Worm (Caenorhabditis elegans) whole organism, young adult: ENCODE data around the gene gldi-8.

Source experiments
- B0035.1 ChIP-seq: sonication (generic microtip); optimal IDR thresholded peaks from 2 replicates; lab custom pipeline; 2016; ENCODE audit warnings: missing genetic modification characterization, mild to moderate bottlenecking, missing compliant biosample characterization, missing genotype, missing genetic modification reagents
- C06A6.2 ChIP-seq: fragments of 200-800 bp; sonication (Bioruptor generic); conservative IDR thresholded peaks from 2 replicates; pipeline ENCODE4 v1.3.6; 2022; ENCODE audit warnings: missing genetic modification characterization, missing compliant biosample characterization
- F22D6.2 ChIP-seq: sonication (generic microtip); optimal IDR thresholded peaks from 2 replicates; lab custom pipeline; 2016; ENCODE audit warnings: mild to moderate bottlenecking, missing genetic modification characterization, missing compliant biosample characterization
- F49E8.2 ChIP-seq: sonication (generic microtip); optimal IDR thresholded peaks from 3 replicates; lab custom pipeline; 2017; ENCODE audit warnings: missing genetic modification characterization, mild to moderate bottlenecking, missing compliant biosample characterization, antibody characterized with exemption, moderate library complexity; ENCODE audit not compliant: insufficient read depth
- F57A8.1 ChIP-seq: fragments of 200-800 bp; sonication (Bioruptor generic); optimal IDR thresholded peaks from 2 replicates; lab custom pipeline; 2018; ENCODE audit warnings: mild to moderate bottlenecking, missing genetic modification characterization, moderate library complexity, missing compliant biosample characterization
- Y67H2A.10 ChIP-seq: fragments of 200-800 bp; sonication (Bioruptor generic); conservative IDR thresholded peaks from 2 replicates; pipeline ENCODE4 v1.3.6; 2022; ENCODE audit warnings: missing genetic modification reagents, missing genetic modification characterization, missing compliant biosample characterization
- Y79H2A.3 ChIP-seq: fragments of 200-800 bp; sonication (Bioruptor generic); conservative IDR thresholded peaks from 2 replicates; pipeline ENCODE4 v1.3.6; 2022; ENCODE audit warnings: missing genetic modification reagents, missing genetic modification characterization, missing compliant biosample characterization
- ZK185.1 ChIP-seq: sonication (generic microtip); optimal IDR thresholded peaks from 2 replicates; lab custom pipeline; 2016; ENCODE audit warnings: mild to moderate bottlenecking, missing genetic modification characterization, missing compliant biosample characterization; ENCODE audit not compliant: poor library complexity, severe bottlenecking
- ama-1 ChIP-seq, 3 experiments: fragments of 150-350 bp in 1 of 3; sonication (generic microtip) in 2 of 3; optimal IDR thresholded peaks; 2 replicates each; lab custom pipeline; 2014 to 2018; ENCODE audit warnings: missing biosample characterization in 2 of 3, missing genetic modification characterization in 2 of 3, missing genetic modification reagents in 2 of 3
- aptf-2 ChIP-seq: fragments of 200-800 bp; sonication (Bioruptor generic); conservative IDR thresholded peaks from 2 replicates; pipeline ENCODE4 v1.3.6; 2022; ENCODE audit warnings: missing genetic modification reagents, missing genetic modification characterization, missing compliant biosample characterization
- atf-7 ChIP-seq: sonication (generic microtip); optimal IDR thresholded peaks from 2 replicates; lab custom pipeline; 2017; ENCODE audit warnings: mild to moderate bottlenecking, missing genetic modification characterization, missing compliant biosample characterization
- attf-5 ChIP-seq: fragments of 200-800 bp; sonication (Bioruptor generic); optimal IDR thresholded peaks from 2 replicates; lab custom pipeline; 2018; ENCODE audit warnings: mild to moderate bottlenecking, missing genetic modification characterization, missing compliant biosample characterization
- cebp-1 ChIP-seq, 2 experiments: fragments of 200-800 bp in 1 of 2; sonication (Bioruptor generic) in 1 of 2; sonication (generic microtip) in 1 of 2; IDR thresholded peaks in 1 of 2; optimal IDR thresholded peaks in 1 of 2; 2 replicates each; pipeline versions ENCODE4 v1.3.6 to Lab custom; 2017 to 2022; ENCODE audit warnings: missing compliant biosample characterization in 2 of 2, missing genetic modification characterization in 2 of 2, mild to moderate bottlenecking in 1 of 2, missing genetic modification reagents in 1 of 2, moderate library complexity in 1 of 2
- cebp-2 ChIP-seq: fragments of 200-800 bp; sonication (Bioruptor generic); IDR thresholded peaks from 2 replicates; pipeline ENCODE4 v1.3.6; 2022; ENCODE audit warnings: missing genetic modification characterization, missing compliant biosample characterization
- ceh-100 ChIP-seq: fragments of 200-800 bp; sonication (Bioruptor generic); IDR thresholded peaks from 2 replicates; pipeline ENCODE4 v1.3.6; 2022; ENCODE audit warnings: missing genetic modification reagents, missing genetic modification characterization, missing compliant biosample characterization
- ceh-27 ChIP-seq: fragments of 200-800 bp; sonication (Bioruptor generic); optimal IDR thresholded peaks from 2 replicates; lab custom pipeline; 2018; ENCODE audit warnings: mild to moderate bottlenecking, missing genetic modification characterization, moderate library complexity, missing compliant biosample characterization
- ceh-79 ChIP-seq: sonication (generic microtip); optimal IDR thresholded peaks from 2 replicates; lab custom pipeline; 2017; ENCODE audit warnings: mild to moderate bottlenecking, missing genetic modification characterization, missing compliant biosample characterization
- dox-1 ChIP-seq: fragments of 200-800 bp; sonication (Bioruptor generic); IDR thresholded peaks from 2 replicates; pipeline ENCODE4 v1.3.6; 2022; ENCODE audit warnings: missing genetic modification reagents, missing genetic modification characterization, missing compliant biosample characterization
- egrh-3 ChIP-seq: fragments of 200-800 bp; sonication (Bioruptor generic); IDR thresholded peaks from 2 replicates; pipeline ENCODE4 v1.3.6; 2022; ENCODE audit warnings: missing genetic modification reagents, missing genetic modification characterization, missing compliant biosample characterization
- ekl-4 ChIP-seq: fragments of 200-800 bp; sonication (Bioruptor generic); IDR thresholded peaks from 2 replicates; pipeline ENCODE4 v1.3.6; 2022; ENCODE audit warnings: missing genetic modification reagents, missing genetic modification characterization, missing compliant biosample characterization
- fkh-3 ChIP-seq: sonication (generic microtip); optimal IDR thresholded peaks from 2 replicates; lab custom pipeline; 2016; ENCODE audit warnings: mild to moderate bottlenecking, missing genetic modification characterization, missing compliant biosample characterization
- hlh-12 ChIP-seq: sonication (generic microtip); optimal IDR thresholded peaks from 2 replicates; lab custom pipeline; 2016; ENCODE audit warnings: missing genetic modification characterization, missing compliant biosample characterization
- hlh-26 ChIP-seq: fragments of 200-800 bp; sonication (Bioruptor generic); conservative IDR thresholded peaks from 2 replicates; pipeline ENCODE4 v1.3.6; 2022; ENCODE audit warnings: missing genetic modification reagents, missing genetic modification characterization, missing compliant biosample characterization
- hsf-1 ChIP-seq: fragments of 200-800 bp; sonication (Bioruptor generic); IDR thresholded peaks from 2 replicates; pipeline ENCODE4 v1.3.6; 2022; ENCODE audit warnings: missing genetic modification reagents, missing genetic modification characterization, missing compliant biosample characterization
- lin-54 ChIP-seq: fragments of 200-800 bp; sonication (Bioruptor generic); optimal IDR thresholded peaks from 2 replicates; lab custom pipeline; 2018; ENCODE audit warnings: mild to moderate bottlenecking, missing genetic modification characterization, missing compliant biosample characterization
- lir-1 ChIP-seq: fragments of 200-800 bp; sonication (Bioruptor generic); conservative IDR thresholded peaks from 2 replicates; pipeline ENCODE4 v1.3.6; 2022; ENCODE audit warnings: missing genetic modification reagents, missing genetic modification characterization, missing compliant biosample characterization
- madf-10 ChIP-seq: sonication (generic microtip); optimal IDR thresholded peaks from 2 replicates; lab custom pipeline; 2016; ENCODE audit warnings: mild to moderate bottlenecking, missing genetic modification characterization, missing compliant biosample characterization
- madf-6 ChIP-seq: fragments of 200-800 bp; sonication (Bioruptor generic); IDR thresholded peaks from 2 replicates; pipeline ENCODE4 v1.3.6; 2022; ENCODE audit warnings: missing genetic modification reagents, missing genetic modification characterization, missing compliant biosample characterization
- madf-8 ChIP-seq: fragments of 200-800 bp; sonication (Bioruptor generic); conservative IDR thresholded peaks from 2 replicates; pipeline ENCODE4 v1.3.6; 2022; ENCODE audit warnings: missing genetic modification reagents, missing genetic modification characterization, missing compliant biosample characterization
- mes-4 ChIP-seq: sonication (generic microtip); optimal IDR thresholded peaks from 2 replicates; lab custom pipeline; 2016; ENCODE audit warnings: missing genotype, missing genetic modification characterization, missing compliant biosample characterization
- mxl-1 ChIP-seq: sonication (generic microtip); optimal IDR thresholded peaks from 2 replicates; lab custom pipeline; 2016; ENCODE audit warnings: missing genetic modification characterization, missing compliant biosample characterization
- nhr-80 ChIP-seq: sonication (generic microtip); optimal IDR thresholded peaks from 2 replicates; lab custom pipeline; 2016; ENCODE audit warnings: missing genetic modification characterization, missing compliant biosample characterization
- nhr-90 ChIP-seq: sonication (generic microtip); optimal IDR thresholded peaks from 2 replicates; lab custom pipeline; 2016; ENCODE audit warnings: missing genotype, mild to moderate bottlenecking, missing genetic modification characterization, missing compliant biosample characterization
- rcor-1 ChIP-seq: fragments of 200-800 bp; sonication (Bioruptor generic); IDR thresholded peaks from 2 replicates; pipeline ENCODE4 v1.3.6; 2022; ENCODE audit warnings: missing genetic modification reagents, missing genetic modification characterization, missing compliant biosample characterization
- repo-1 ChIP-seq: sonication (generic microtip); optimal IDR thresholded peaks from 2 replicates; lab custom pipeline; 2017; ENCODE audit warnings: mild to moderate bottlenecking, missing genetic modification characterization, missing compliant biosample characterization
- sea-2 ChIP-seq: fragments of 200-800 bp; sonication (Bioruptor generic); IDR thresholded peaks from 2 replicates; pipeline ENCODE4 v1.3.6; 2022; ENCODE audit warnings: missing genetic modification characterization, missing compliant biosample characterization
- snpc-3.4 ChIP-seq: sonication (generic microtip); optimal IDR thresholded peaks from 2 replicates; lab custom pipeline; 2017; ENCODE audit warnings: missing genetic modification characterization, mild to moderate bottlenecking, missing compliant biosample characterization, antibody characterized with exemption, moderate library complexity, missing genotype, missing genetic modification reagents
- tbp1 ChIP-seq: fragments of 200-800 bp; sonication (Bioruptor generic); optimal IDR thresholded peaks from 2 replicates; lab custom pipeline; 2018; ENCODE audit warnings: mild to moderate bottlenecking, missing genetic modification characterization, missing compliant biosample characterization
- tlf-1 ChIP-seq: fragments of 200-800 bp; sonication (Bioruptor generic); optimal IDR thresholded peaks from 2 replicates; lab custom pipeline; 2018; ENCODE audit warnings: mild to moderate bottlenecking, missing genetic modification characterization, missing compliant biosample characterization
- zfh-2 ChIP-seq: fragments of 200-800 bp; sonication (Bioruptor generic); conservative IDR thresholded peaks from 2 replicates; pipeline ENCODE4 v1.3.6; 2022; ENCODE audit warnings: missing genetic modification reagents, missing genetic modification characterization, missing compliant biosample characterization
- zim-3 ChIP-seq: sonication (generic microtip); optimal IDR thresholded peaks from 2 replicates; lab custom pipeline; 2017; ENCODE audit warnings: mild to moderate bottlenecking, missing genetic modification characterization, moderate library complexity, missing compliant biosample characterization
- ztf-18 ChIP-seq: sonication (generic microtip); optimal IDR thresholded peaks from 2 replicates; lab custom pipeline; 2016; ENCODE audit warnings: missing genotype, mild to moderate bottlenecking, missing genetic modification characterization, missing compliant biosample characterization
- ztf-22 ChIP-seq: fragments of 200-800 bp; sonication (Bioruptor generic); optimal IDR thresholded peaks from 2 replicates; lab custom pipeline; 2018; ENCODE audit warnings: mild to moderate bottlenecking, missing genetic modification characterization, moderate library complexity, missing compliant biosample characterization
- ztf-26 ChIP-seq: sonication (generic microtip); optimal IDR thresholded peaks from 2 replicates; lab custom pipeline; 2017; ENCODE audit warnings: missing genetic modification characterization, missing compliant biosample characterization
- ztf-28 ChIP-seq: fragments of 200-800 bp; sonication (Bioruptor generic); IDR thresholded peaks from 2 replicates; pipeline ENCODE4 v1.3.6; 2022; ENCODE audit warnings: missing genetic modification reagents, missing genetic modification characterization, missing compliant biosample characterization

The gldi-8 gene

DNA sequence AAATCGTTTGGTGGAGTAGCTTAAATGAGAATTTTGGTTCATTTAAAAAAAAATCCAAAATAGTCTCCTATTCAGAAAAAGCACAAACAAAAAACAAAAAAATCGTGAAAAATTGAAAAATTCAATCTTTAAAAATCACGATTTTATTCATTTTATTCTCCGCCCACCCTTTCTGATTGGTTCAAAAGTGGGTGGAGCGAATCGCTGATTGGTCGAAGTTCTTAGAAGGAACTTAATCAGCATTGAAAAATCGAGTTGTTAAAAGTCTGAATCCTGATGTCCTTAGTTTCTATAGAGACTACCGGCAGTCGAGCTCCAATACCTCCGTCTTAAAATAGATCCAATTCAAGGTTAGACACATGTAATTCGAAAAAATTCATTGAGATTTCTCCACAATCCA, 29.7 kb downstream of the gldi-8 start:
- TF ChIP-seq ceh-79 (no peak), ceh-27 (GFP tag; lab: Kevin White, UChicago) (no peak), F22D6.2 (tag; lab: Kevin White, UChicago) (no peak), fkh-3 (tag; lab: Kevin White, UChicago) (no peak)

DNA sequence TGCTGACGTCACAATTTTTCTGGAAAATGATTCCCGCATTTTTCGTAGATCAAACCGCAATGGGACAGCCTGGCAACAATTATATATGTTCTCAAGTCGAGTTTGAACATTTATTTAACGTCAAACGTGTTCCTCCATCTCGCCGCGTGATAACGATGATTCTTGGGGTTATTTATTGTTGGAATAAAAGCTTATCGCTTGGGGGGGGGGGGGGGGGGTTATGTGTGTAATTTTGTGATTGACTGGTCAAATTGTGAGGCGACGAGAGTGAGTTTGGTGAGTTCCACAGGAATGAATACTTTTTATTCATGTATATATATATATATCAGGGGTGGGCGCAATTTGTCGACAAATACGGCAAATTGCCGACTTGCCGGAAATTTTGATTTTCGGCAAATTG, 30.6 kb downstream of the gldi-8 start:
- no peak for TF ChIP-seq aptf-2 (GFP tag; lab: Robert Waterston, UW)
- no peak for TF ChIP-seq ZK185.1
- no peak for TF ChIP-seq hlh-12 (tag; lab: Kevin White, UChicago)
- TF ChIP-seq ama-1 (optimal IDR thresholded peaks at IDR 0.05; lab: Kevin White, UChicago), result no peak
- no peak for TF ChIP-seq ama-1 (GFP tag; optimal IDR thresholded peaks at IDR 0.05; lab: Kevin White, UChicago)
- TF ChIP-seq rcor-1 (GFP tag; lab: Robert Waterston, UW), result no peak
- TF ChIP-seq mes-4 (tag; lab: Kevin White, UChicago), result no peak
- no peak for TF ChIP-seq ztf-18 (tag; lab: Kevin White, UChicago)
- 0 out of 2 replicates have a peak, but pooled peaks have one; percentile 28 for TF ChIP-seq dox-1 (GFP tag; lab: Robert Waterston, UW)
- TF ChIP-seq snpc-3.4 (tag; lab: Kevin White, UChicago), result no peak
- no peak for TF ChIP-seq Y79H2A.3 (GFP tag; lab: Robert Waterston, UW)
- no peak for TF ChIP-seq hsf-1
- TF ChIP-seq F49E8.2 (tag; lab: Kevin White, UChicago), result no peak
- no peak for TF ChIP-seq zim-3 (tag; lab: Kevin White, UChicago)
- TF ChIP-seq F57A8.1 (GFP tag; lab: Kevin White, UChicago), result no peak
- TF ChIP-seq atf-7, result no peak
- no peak for TF ChIP-seq madf-8 (GFP tag; lab: Robert Waterston, UW)
- TF ChIP-seq egrh-3, result peak; percentile 60; the same call in 1 of the 2 replicates
- no peak for TF ChIP-seq madf-6 (GFP tag; lab: Robert Waterston, UW)
- TF ChIP-seq cebp-1 (GFP tag; IDR thresholded peaks at IDR 0.05; lab: Robert Waterston, UW), result no peak
- TF ChIP-seq cebp-1 (tag; optimal IDR thresholded peaks at IDR 0.05; lab: Kevin White, UChicago), result peak; percentile 8
- TF ChIP-seq ceh-100 (GFP tag; lab: Robert Waterston, UW), result no peak
- TF ChIP-seq ceh-27 (GFP tag; lab: Kevin White, UChicago), result no peak
- peak; percentile 24 for TF ChIP-seq tbp1 (GFP tag; lab: Kevin White, UChicago)
- no peak for TF ChIP-seq B0035.1 (tag; lab: Kevin White, UChicago)
- TF ChIP-seq ztf-28, result no peak
- TF ChIP-seq tlf-1, result no peak
- no peak for TF ChIP-seq lin-54 (GFP tag; lab: Kevin White, UChicago)
- TF ChIP-seq cebp-2 (GFP tag; lab: Robert Waterston, UW), result no peak

DNA sequence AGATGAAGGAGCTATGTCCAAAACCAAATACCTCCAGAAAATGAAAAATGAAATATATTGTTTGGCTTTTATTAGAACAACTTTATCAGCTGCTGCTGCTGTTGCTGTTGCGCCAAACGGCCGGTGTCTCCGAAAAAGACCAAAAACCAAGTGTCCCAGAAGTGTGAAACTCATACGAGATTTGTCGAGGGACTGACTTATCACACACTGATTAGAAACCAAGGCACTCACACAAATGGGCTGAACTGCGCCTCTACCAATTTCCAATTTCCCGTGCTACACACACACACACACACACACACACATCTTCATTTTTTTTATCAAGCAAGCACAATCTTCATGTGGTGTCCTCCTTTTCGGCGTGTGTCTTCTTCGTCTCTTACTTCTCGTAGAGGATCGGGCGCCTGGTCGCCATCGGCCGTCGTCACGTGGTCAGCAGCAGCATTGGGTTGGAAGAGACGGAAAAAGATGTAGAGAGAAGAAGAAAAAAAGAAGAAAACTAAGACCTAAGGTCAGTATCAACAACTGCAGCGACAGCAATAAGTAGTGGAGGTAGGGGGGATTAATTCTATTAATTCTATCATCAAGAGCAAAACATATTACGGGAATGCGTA, 31.4 kb downstream of the gldi-8 start:
- no peak for TF ChIP-seq rcor-1 (GFP tag; lab: Robert Waterston, UW)
- TF ChIP-seq egrh-3, result peak; percentile 78
- peak; percentile 44 for TF ChIP-seq tbp1 (GFP tag; lab: Kevin White, UChicago)
- TF ChIP-seq lin-54 (GFP tag; lab: Kevin White, UChicago), result peak; percentile 27
- no peak for TF ChIP-seq hlh-26
- 0 out of 2 replicates have a peak, but pooled peaks have one; percentile 34 for TF ChIP-seq C06A6.2 (GFP tag; lab: Robert Waterston, UW)
- peak; percentile 18 for TF ChIP-seq ztf-22 (GFP tag; lab: Kevin White, UChicago)
- TF ChIP-seq mxl-1 (tag; lab: Kevin White, UChicago), result no peak
- TF ChIP-seq lir-1 (GFP tag; lab: Robert Waterston, UW), result 0 out of 2 replicates have a peak, but pooled peaks have one; percentile 45
- TF ChIP-seq ztf-26 (tag; lab: Kevin White, UChicago), result peak; percentile 87
- TF ChIP-seq nhr-90 (tag; lab: Kevin White, UChicago), result peak; percentile 18
- TF ChIP-seq ekl-4 (GFP tag; lab: Robert Waterston, UW), result peak; percentile 61; the same call in 1 of the 2 replicates
- TF ChIP-seq attf-5 (GFP tag; lab: Kevin White, UChicago), result peak; percentile 83
- peak; percentile 92 for TF ChIP-seq nhr-80 (tag; lab: Kevin White, UChicago)
- peak; percentile 53 for TF ChIP-seq madf-10 (tag; lab: Kevin White, UChicago)
- TF ChIP-seq sea-2 (GFP tag; lab: Robert Waterston, UW), result no peak
- TF ChIP-seq zfh-2 (GFP tag; lab: Robert Waterston, UW), result peak; percentile 86
- TF ChIP-seq Y67H2A.10 (GFP tag; lab: Robert Waterston, UW), result no peak
- TF ChIP-seq repo-1 (tag; lab: Kevin White, UChicago), result peak; percentile 31
